Worm (Caenorhabditis elegans) whole organism, L1 larva: ENCODE results near the gene T28C12.2.

Source experiments
- C04F5.9 ChIP-seq: sonication (generic microtip); optimal IDR thresholded peaks from 2 replicates; lab custom pipeline; 2016; ENCODE audit warnings: missing genetic modification characterization, missing compliant biosample characterization
- C34B4.2 ChIP-seq: sonication (generic microtip); optimal IDR thresholded peaks from 2 replicates; lab custom pipeline; 2017; ENCODE audit warnings: mild to moderate bottlenecking, missing genetic modification characterization, missing compliant biosample characterization
- aha-1 ChIP-seq: fragments of 150-350 bp; optimal IDR thresholded peaks from 2 replicates; lab custom pipeline; 2014; ENCODE audit warnings: missing biosample characterization, missing genetic modification characterization
- aly-2 ChIP-seq: fragments of 150-350 bp; optimal IDR thresholded peaks from 2 replicates; lab custom pipeline; 2014; ENCODE audit warnings: missing biosample characterization, missing genetic modification characterization
- ama-1 ChIP-seq: fragments of 150-350 bp; optimal IDR thresholded peaks from 2 replicates; lab custom pipeline; 2014
- ceh-8 ChIP-seq: fragments of 200-800 bp; sonication (Bioruptor generic); optimal IDR thresholded peaks from 2 replicates; lab custom pipeline; 2018; ENCODE audit warnings: mild to moderate bottlenecking, missing genetic modification characterization, moderate library complexity, missing compliant biosample characterization
- ceh-82 ChIP-seq, 3 experiments: fragments of 150-350 bp in 1 of 3; sonication (generic microtip) in 2 of 3; optimal IDR thresholded peaks; 2 replicates each; lab custom pipeline; 2014 to 2017; ENCODE audit warnings: missing biosample characterization in 3 of 3, missing genetic modification characterization in 3 of 3
- ceh-90 ChIP-seq: sonication (generic microtip); optimal IDR thresholded peaks from 2 replicates; lab custom pipeline; 2016; ENCODE audit warnings: missing genetic modification characterization, missing compliant biosample characterization
- ces-1 ChIP-seq: fragments of 150-350 bp; optimal IDR thresholded peaks from 2 replicates; lab custom pipeline; 2014; ENCODE audit warnings: missing biosample characterization, missing genetic modification reagents, missing genetic modification characterization
- dpl-1 ChIP-seq, 3 experiments: fragments of 150-350 bp in 2 of 3; sonication (generic microtip) in 1 of 3; optimal IDR thresholded peaks; 2 replicates each; lab custom pipeline; 2014 to 2017; ENCODE audit warnings: missing biosample characterization in 3 of 3, missing genetic modification characterization in 3 of 3, missing genetic modification reagents in 3 of 3
- dsc-1 ChIP-seq: sonication (generic microtip); optimal IDR thresholded peaks from 2 replicates; lab custom pipeline; 2016; ENCODE audit warnings: mild to moderate bottlenecking, missing genetic modification characterization, missing compliant biosample characterization
- efl-1 ChIP-seq, 4 experiments: fragments of 150-350 bp; optimal IDR thresholded peaks in 3 of 4; peaks in 1 of 4; 1 replicate in 1 of 4; 2 replicates in 3 of 4; lab custom pipeline; 2014; ENCODE audit warnings: missing biosample characterization in 2 of 4, missing genetic modification characterization in 2 of 4, missing genetic modification reagents in 2 of 4
- efl-3 ChIP-seq: fragments of 200-800 bp; sonication (Bioruptor generic); optimal IDR thresholded peaks from 2 replicates; lab custom pipeline; 2018; ENCODE audit warnings: mild to moderate bottlenecking, missing genetic modification characterization, missing compliant biosample characterization
- egl-13 ChIP-seq: sonication (generic microtip); optimal IDR thresholded peaks from 2 replicates; lab custom pipeline; 2016; ENCODE audit warnings: missing genotype, missing genetic modification reagents, missing genetic modification characterization, missing compliant biosample characterization
- egl-27 ChIP-seq, 2 experiments: fragments of 150-350 bp in 1 of 2; sonication (generic microtip); optimal IDR thresholded peaks; 3 replicates each; lab custom pipeline; 2017 to 2018; ENCODE audit warnings: missing biosample characterization in 2 of 2, missing genetic modification characterization in 2 of 2, missing genetic modification reagents in 2 of 2
- fkh-4 ChIP-seq: sonication (generic microtip); optimal IDR thresholded peaks from 2 replicates; lab custom pipeline; 2016; ENCODE audit warnings: missing compliant biosample characterization, missing genetic modification characterization, borderline replicate concordance
- fkh-8 ChIP-seq: sonication (generic microtip); optimal IDR thresholded peaks from 2 replicates; lab custom pipeline; 2016; ENCODE audit warnings: mild to moderate bottlenecking, missing genetic modification characterization, missing compliant biosample characterization
- fos-1 ChIP-seq: fragments of 150-350 bp; optimal IDR thresholded peaks from 2 replicates; lab custom pipeline; 2014; ENCODE audit warnings: missing biosample characterization, missing genetic modification characterization
- grh-1 ChIP-seq: fragments of 200-800 bp; sonication (Bioruptor generic); IDR thresholded peaks from 2 replicates; pipeline ENCODE4 v1.3.6; 2022; ENCODE audit warnings: missing genetic modification reagents, missing genetic modification characterization, missing compliant biosample characterization
- irx-1 ChIP-seq: sonication (generic microtip); optimal IDR thresholded peaks from 2 replicates; lab custom pipeline; 2016; ENCODE audit warnings: missing genetic modification characterization, missing compliant biosample characterization
- isw-1 ChIP-seq: fragments of 200-800 bp; sonication (Bioruptor generic); IDR thresholded peaks from 2 replicates; pipeline ENCODE4 v1.3.6; 2022; ENCODE audit warnings: missing genetic modification characterization, missing compliant biosample characterization
- lin-13 ChIP-seq: fragments of 150-350 bp; optimal IDR thresholded peaks from 2 replicates; lab custom pipeline; 2014; ENCODE audit warnings: missing biosample characterization, missing genetic modification reagents, missing genetic modification characterization
- lin-14 ChIP-seq: fragments of 200-800 bp; sonication (Bioruptor generic); optimal IDR thresholded peaks from 2 replicates; lab custom pipeline; 2018; ENCODE audit warnings: mild to moderate bottlenecking, missing genetic modification characterization, moderate library complexity, missing compliant biosample characterization
- lin-15B ChIP-seq: fragments of 150-350 bp; sonication (generic microtip); optimal IDR thresholded peaks from 3 replicates; lab custom pipeline; 2014; ENCODE audit warnings: missing biosample characterization, missing genetic modification characterization
- lin-35 ChIP-seq, 2 experiments: fragments of 150-350 bp; optimal IDR thresholded peaks; 2 replicates each; lab custom pipeline; 2014; ENCODE audit warnings: missing biosample characterization in 2 of 2, missing genetic modification characterization in 2 of 2, missing genetic modification reagents in 2 of 2
- lsy-2 ChIP-seq, 2 experiments: fragments of 150-350 bp; optimal IDR thresholded peaks; 2 replicates each; lab custom pipeline; 2014; ENCODE audit warnings: missing biosample characterization in 2 of 2, missing genetic modification characterization in 2 of 2
- nhr-11 ChIP-seq: fragments of 150-350 bp; optimal IDR thresholded peaks from 2 replicates; lab custom pipeline; 2014; ENCODE audit warnings: missing biosample characterization, missing genetic modification characterization
- nhr-19 ChIP-seq: fragments of 200-800 bp; sonication (Bioruptor generic); conservative IDR thresholded peaks from 2 replicates; pipeline ENCODE4 v1.3.6; 2022; ENCODE audit warnings: missing genetic modification characterization, missing compliant biosample characterization
- nhr-20 ChIP-seq: sonication (generic microtip); optimal IDR thresholded peaks from 2 replicates; lab custom pipeline; 2016; ENCODE audit warnings: mild to moderate bottlenecking, missing genetic modification characterization, missing compliant biosample characterization
- nhr-237 ChIP-seq: fragments of 150-350 bp; optimal IDR thresholded peaks from 2 replicates; lab custom pipeline; 2014; ENCODE audit warnings: missing biosample characterization, missing genetic modification characterization
- nhr-47 ChIP-seq: sonication (generic microtip); optimal IDR thresholded peaks from 2 replicates; lab custom pipeline; 2016; ENCODE audit warnings: mild to moderate bottlenecking, missing genetic modification characterization, moderate library complexity, missing compliant biosample characterization
- nhr-71 ChIP-seq: sonication (generic microtip); optimal IDR thresholded peaks from 2 replicates; lab custom pipeline; 2016; ENCODE audit warnings: mild to moderate bottlenecking, missing genetic modification characterization, moderate library complexity, missing compliant biosample characterization
- nhr-76 ChIP-seq: sonication (generic microtip); optimal IDR thresholded peaks from 2 replicates; lab custom pipeline; 2017; ENCODE audit warnings: missing biosample characterization, missing genetic modification characterization
- nhr-77 ChIP-seq: fragments of 150-350 bp; optimal IDR thresholded peaks from 2 replicates; lab custom pipeline; 2014; ENCODE audit warnings: missing biosample characterization, missing genetic modification characterization
- pax-3 ChIP-seq: fragments of 200-800 bp; sonication (Bioruptor generic); optimal IDR thresholded peaks from 2 replicates; lab custom pipeline; 2018; ENCODE audit warnings: mild to moderate bottlenecking, missing genetic modification characterization, moderate library complexity, missing compliant biosample characterization
- pqm-1 ChIP-seq: sonication (generic microtip); optimal IDR thresholded peaks from 3 replicates; lab custom pipeline; 2017; ENCODE audit warnings: missing biosample characterization, missing genetic modification characterization
- rnt-1 ChIP-seq: sonication (generic microtip); optimal IDR thresholded peaks from 2 replicates; lab custom pipeline; 2016; ENCODE audit warnings: mild to moderate bottlenecking, missing genetic modification characterization, moderate library complexity, missing compliant biosample characterization
- skn-1 ChIP-seq: fragments of 150-350 bp; optimal IDR thresholded peaks from 2 replicates; lab custom pipeline; 2014; ENCODE audit warnings: missing biosample characterization, missing genetic modification characterization
- snpc-4 ChIP-seq: fragments of 150-350 bp; optimal IDR thresholded peaks from 2 replicates; lab custom pipeline; 2014; ENCODE audit warnings: missing biosample characterization, missing genetic modification characterization
- snu-23 ChIP-seq: sonication (generic microtip); optimal IDR thresholded peaks from 2 replicates; lab custom pipeline; 2016; ENCODE audit warnings: missing genetic modification characterization, missing compliant biosample characterization
- sox-4 ChIP-seq: sonication (generic microtip); optimal IDR thresholded peaks from 2 replicates; lab custom pipeline; 2016; ENCODE audit warnings: missing genetic modification characterization, missing compliant biosample characterization
- sptf-1 ChIP-seq: fragments of 150-350 bp; optimal IDR thresholded peaks from 2 replicates; lab custom pipeline; 2014; ENCODE audit warnings: missing biosample characterization, missing genetic modification characterization
- sup-37 ChIP-seq: fragments of 200-800 bp; sonication (Bioruptor generic); optimal IDR thresholded peaks from 2 replicates; lab custom pipeline; 2018; ENCODE audit warnings: mild to moderate bottlenecking, missing genetic modification characterization, missing compliant biosample characterization
- swsn-7 ChIP-seq: sonication (generic microtip); optimal IDR thresholded peaks from 2 replicates; lab custom pipeline; 2016; ENCODE audit warnings: missing genetic modification characterization, missing compliant biosample characterization
- tlp-1 ChIP-seq: fragments of 150-350 bp; optimal IDR thresholded peaks from 2 replicates; lab custom pipeline; 2014; ENCODE audit warnings: missing biosample characterization, missing genetic modification characterization
- unc-30 ChIP-seq: sonication (generic microtip); optimal IDR thresholded peaks from 2 replicates; lab custom pipeline; 2017; ENCODE audit warnings: missing biosample characterization, missing genetic modification characterization
- vab-15 ChIP-seq: sonication (generic microtip); optimal IDR thresholded peaks from 2 replicates; lab custom pipeline; 2017; ENCODE audit warnings: missing genotype, mild to moderate bottlenecking, missing genetic modification characterization, missing compliant biosample characterization
- zag-1 ChIP-seq: fragments of 150-350 bp; optimal IDR thresholded peaks from 2 replicates; lab custom pipeline; 2014; ENCODE audit warnings: missing biosample characterization, missing genetic modification characterization
- ztf-11 ChIP-seq, 2 experiments: sonication (generic microtip); optimal IDR thresholded peaks; 2 replicates each; lab custom pipeline; 2016 to 2017; ENCODE audit warnings: missing genetic modification characterization in 2 of 2, missing biosample characterization in 1 of 2, missing compliant biosample characterization in 1 of 2
- ztf-4 ChIP-seq: fragments of 150-350 bp; optimal IDR thresholded peaks from 2 replicates; lab custom pipeline; 2014; ENCODE audit warnings: missing biosample characterization, missing genetic modification characterization

T28C12.2 gene

ce11 chrV:6341078-6341638 is 12.2 kb downstream of the T28C12.2 start (continued):
- TF ChIP-seq skn-1 (tag; lab: Kevin White, UChicago) (no peak), swsn-7 (tag; lab: Kevin White, UChicago) (no peak), efl-3 (no peak), zag-1 (tag; lab: Kevin White, UChicago) (no peak), snu-23 (peak; percentile 15), unc-30 (no peak), nhr-77 (tag; lab: Kevin White, UChicago) (no peak), ceh-82 (tag; optimal IDR thresholded peaks at IDR 0.05; lab: Kevin White, UChicago) (peak in 1 of 3 experiments; percentile 38), nhr-20 (tag; lab: Kevin White, UChicago) (no peak), nhr-47 (tag; lab: Kevin White, UChicago) (peak; percentile 29)

- TF ChIP-seq fkh-4 (tag; lab: Kevin White, UChicago) (peak; percentile 70), irx-1 (tag; lab: Kevin White, UChicago) (no peak), nhr-47 (tag; lab: Kevin White, UChicago) (no peak), isw-1 (GFP tag; lab: Robert Waterston, UW) (no peak), grh-1 (GFP tag; lab: Robert Waterston, UW) (no peak), zag-1 (tag; lab: Kevin White, UChicago) (no peak), rnt-1 (tag; lab: Kevin White, UChicago) (peak; percentile 72), snpc-4 (tag; lab: Kevin White, UChicago) (no peak), ama-1 (lab: Kevin White, UChicago) (no peak), pax-3 (tag; lab: Kevin White, UChicago) (no peak), swsn-7 (tag; lab: Kevin White, UChicago) (peak; percentile 11), lin-35 (GFP tag; optimal IDR thresholded peaks at IDR 0.05; lab: Kevin White, UChicago) (no peak), lsy-2 (tag; optimal IDR thresholded peaks at IDR 0.05; lab: Kevin White, UChicago) (peak in 1 of 2 experiments; percentile 52), egl-27 (tag; optimal IDR thresholded peaks at IDR 0.05; lab: Kevin White, UChicago) (no peak), vab-15 (tag; lab: Kevin White, UChicago) (no peak), C34B4.2 (no peak), lin-13 (GFP tag; lab: Kevin White, UChicago) (no peak), efl-1 (optimal IDR thresholded peaks at IDR 0.05; lab: Kevin White, UChicago) (no peak), efl-1 (GFP tag; optimal IDR thresholded peaks at IDR 0.05 in 1 of 2; lab: Kevin White, UChicago) (no peak), fos-1 (tag; lab: Kevin White, UChicago) (no peak), sup-37 (GFP tag; lab: Kevin White, UChicago) (no peak), dsc-1 (tag; lab: Kevin White, UChicago) (peak; percentile 96), C04F5.9 (tag; lab: Kevin White, UChicago) (no peak), ceh-90 (no peak), lin-15B (no peak), aly-2 (tag; lab: Kevin White, UChicago) (no peak), pqm-1 (tag; lab: Kevin White, UChicago) (no peak), nhr-19 (peak; percentile 17; the same call in 1 of the 2 replicates), ces-1 (no peak), sox-4 (tag; lab: Kevin White, UChicago) (no peak), egl-13 (tag; lab: Kevin White, UChicago) (no peak), nhr-76 (tag; lab: Kevin White, UChicago) (no peak), nhr-11 (tag; lab: Kevin White, UChicago) (no peak), tlp-1 (tag; lab: Kevin White, UChicago) (no peak), dpl-1 (GFP tag; optimal IDR thresholded peaks at IDR 0.05; lab: Kevin White, UChicago) (peak in 1 of 3 experiments; percentile 2), ceh-8 (GFP tag; lab: Kevin White, UChicago) (no peak), fkh-8 (tag; lab: Kevin White, UChicago) (no peak), ztf-4 (tag; lab: Kevin White, UChicago) (no peak), unc-30 (no peak), sptf-1 (tag; lab: Kevin White, UChicago) (no peak), lin-14 (GFP tag; lab: Kevin White, UChicago) (peak; percentile 83), nhr-237 (tag; lab: Kevin White, UChicago) (no peak), ztf-11 (tag; optimal IDR thresholded peaks at IDR 0.05; lab: Kevin White, UChicago) (no peak), skn-1 (tag; lab: Kevin White, UChicago) (no peak), ceh-82 (tag; optimal IDR thresholded peaks at IDR 0.05; lab: Kevin White, UChicago) (no peak), nhr-71 (tag; lab: Kevin White, UChicago) (peak; percentile 60), aha-1 (tag; lab: Kevin White, UChicago) (no peak), snu-23 (peak; percentile 32)
Observed at ce11 chrV:6342502-6342901, 13.5 kb downstream of the T28C12.2 start.
